Worm (Caenorhabditis elegans) whole organism, mixed stage, embryonic: ENCODE results near the gene F17H10.1.

Source experiments
- blmp-1 ChIP-seq: fragments of 150-350 bp; optimal IDR thresholded peaks from 2 replicates; lab custom pipeline; 2014; ENCODE audit warnings: missing biosample characterization, missing genetic modification characterization
- ceh-39 ChIP-seq: fragments of 150-350 bp; optimal IDR thresholded peaks from 2 replicates; lab custom pipeline; 2014; ENCODE audit warnings: missing biosample characterization, missing genetic modification characterization
- ceh-43 ChIP-seq: fragments of 200-800 bp; sonication (Bioruptor generic); optimal IDR thresholded peaks from 2 replicates; lab custom pipeline; 2018; ENCODE audit warnings: mild to moderate bottlenecking, missing genetic modification characterization, moderate library complexity, missing compliant biosample characterization
- ceh-83 ChIP-seq: fragments of 200-800 bp; sonication (Bioruptor generic); optimal IDR thresholded peaks from 2 replicates; lab custom pipeline; 2018; ENCODE audit warnings: mild to moderate bottlenecking, missing genetic modification characterization, missing compliant biosample characterization
- ces-1 ChIP-seq: fragments of 150-350 bp; optimal IDR thresholded peaks from 2 replicates; lab custom pipeline; 2014; ENCODE audit warnings: missing biosample characterization, missing genetic modification reagents, missing genetic modification characterization
- cnd-1 ChIP-seq: fragments of 200-800 bp; sonication (Bioruptor generic); optimal IDR thresholded peaks from 2 replicates; lab custom pipeline; 2018; ENCODE audit warnings: mild to moderate bottlenecking, missing genetic modification characterization, missing compliant biosample characterization
- drap-1 ChIP-seq: fragments of 200-800 bp; sonication (Bioruptor generic); optimal IDR thresholded peaks from 3 replicates; lab custom pipeline; 2018; ENCODE audit warnings: mild to moderate bottlenecking, missing genetic modification characterization, missing compliant biosample characterization
- elt-1 ChIP-seq: sonication (generic microtip); optimal IDR thresholded peaks from 2 replicates; lab custom pipeline; 2017; ENCODE audit warnings: missing genetic modification characterization, mild to moderate bottlenecking, missing compliant biosample characterization, antibody characterized with exemption, moderate library complexity, borderline replicate concordance; ENCODE audit not compliant: insufficient read depth
- elt-3 ChIP-seq: fragments of 150-350 bp; optimal IDR thresholded peaks from 2 replicates; lab custom pipeline; 2014; ENCODE audit warnings: missing biosample characterization, missing genetic modification characterization
- hlh-1 ChIP-seq: fragments of 150-350 bp; optimal IDR thresholded peaks from 2 replicates; lab custom pipeline; 2014; ENCODE audit warnings: missing biosample characterization, missing genetic modification reagents, missing genetic modification characterization
- lin-13 ChIP-seq: fragments of 150-350 bp; optimal IDR thresholded peaks from 2 replicates; lab custom pipeline; 2014; ENCODE audit warnings: missing biosample characterization, missing genetic modification characterization
- lin-32 ChIP-seq: fragments of 200-800 bp; sonication (Bioruptor generic); optimal IDR thresholded peaks from 2 replicates; lab custom pipeline; 2018; ENCODE audit warnings: mild to moderate bottlenecking, missing genetic modification characterization, missing compliant biosample characterization
- mab-5 ChIP-seq: fragments of 150-350 bp; optimal IDR thresholded peaks from 2 replicates; lab custom pipeline; 2014; ENCODE audit warnings: missing biosample characterization, missing genetic modification characterization
- mep-1 ChIP-seq: fragments of 150-350 bp; optimal IDR thresholded peaks from 2 replicates; lab custom pipeline; 2017; ENCODE audit warnings: missing biosample characterization, missing genetic modification reagents, missing genetic modification characterization, inconsistent platforms
- mls-2 ChIP-seq: sonication (generic microtip); optimal IDR thresholded peaks from 2 replicates; lab custom pipeline; 2016; ENCODE audit warnings: mild to moderate bottlenecking, missing genetic modification characterization, moderate library complexity, missing compliant biosample characterization
- nhr-2 ChIP-seq: fragments of 150-350 bp; optimal IDR thresholded peaks from 2 replicates; lab custom pipeline; 2014; ENCODE audit warnings: missing biosample characterization, missing genetic modification characterization
- nhr-237 ChIP-seq: fragments of 150-350 bp; optimal IDR thresholded peaks from 2 replicates; lab custom pipeline; 2014; ENCODE audit warnings: missing biosample characterization, missing genetic modification characterization
- sem-2 ChIP-seq: fragments of 200-800 bp; sonication (Bioruptor generic); optimal IDR thresholded peaks from 2 replicates; lab custom pipeline; 2018; ENCODE audit warnings: mild to moderate bottlenecking, missing genetic modification characterization, missing compliant biosample characterization
- sptf-1 ChIP-seq: sonication (generic microtip); optimal IDR thresholded peaks from 2 replicates; lab custom pipeline; 2017; ENCODE audit warnings: mild to moderate bottlenecking, missing genetic modification characterization, moderate library complexity, missing compliant biosample characterization
- tbx-8 ChIP-seq: fragments of 200-800 bp; sonication (Bioruptor generic); optimal IDR thresholded peaks from 2 replicates; lab custom pipeline; 2018; ENCODE audit warnings: mild to moderate bottlenecking, missing genetic modification characterization, moderate library complexity, missing compliant biosample characterization
- unc-39 ChIP-seq: fragments of 150-350 bp; optimal IDR thresholded peaks from 2 replicates; lab custom pipeline; 2014; ENCODE audit warnings: missing biosample characterization, missing genetic modification characterization
- unc-62 ChIP-seq: fragments of 150-350 bp; optimal IDR thresholded peaks from 2 replicates; lab custom pipeline; 2014; ENCODE audit warnings: missing biosample characterization, missing genetic modification reagents, missing genetic modification characterization
- zip-8 ChIP-seq: fragments of 150-350 bp; optimal IDR thresholded peaks from 2 replicates; lab custom pipeline; 2014; ENCODE audit warnings: missing biosample characterization, missing genetic modification characterization
- ztf-11 ChIP-seq: fragments of 150-350 bp; optimal IDR thresholded peaks from 2 replicates; lab custom pipeline; 2014; ENCODE audit warnings: missing biosample characterization, missing genetic modification characterization

The F17H10.1 gene

DNA sequence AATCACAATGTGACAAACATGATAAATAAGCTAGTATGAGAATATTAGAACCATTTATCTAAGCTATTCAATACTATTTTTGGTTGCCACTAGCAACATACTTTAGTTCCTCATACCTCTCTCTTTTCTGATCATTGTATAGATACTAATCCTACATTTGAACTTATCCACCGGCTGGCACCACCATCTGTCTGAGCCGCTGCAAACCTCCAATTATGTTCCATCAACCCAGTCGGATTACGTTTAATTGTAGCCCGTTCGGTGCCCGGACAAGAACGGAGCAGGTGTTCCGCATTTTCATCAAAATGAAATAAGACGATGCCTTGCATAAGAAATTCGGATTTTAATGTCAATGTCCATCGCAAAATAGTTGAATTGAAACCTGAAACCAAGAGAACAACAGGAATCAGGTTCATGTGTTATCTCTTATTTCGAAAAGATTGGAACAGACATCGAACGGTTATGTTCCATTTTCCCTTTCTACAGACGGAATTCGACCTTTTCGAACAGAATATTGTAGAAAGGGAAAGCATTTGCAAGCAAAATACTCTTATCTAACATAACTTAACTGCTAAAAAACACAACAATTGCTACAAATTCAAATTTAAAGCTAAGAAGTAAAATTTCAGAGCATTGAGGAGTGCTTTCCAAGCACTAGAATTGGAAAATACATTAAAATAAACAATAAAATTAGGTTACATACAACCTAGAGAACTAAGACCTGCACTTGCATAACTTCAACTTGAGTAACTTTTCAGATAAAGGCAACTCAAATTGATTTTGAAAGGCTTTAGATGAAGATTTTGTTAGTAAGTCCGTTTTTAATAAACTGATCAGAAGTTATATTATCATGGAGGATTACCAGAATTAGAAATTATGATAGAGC lies 41.2 kb downstream of the F17H10.1 start:
- TF ChIP-seq elt-3: no peak
- TF ChIP-seq lin-32 (GFP tag; lab: Kevin White, UChicago): peak; percentile 95
- no peak for TF ChIP-seq unc-39 (tag; lab: Kevin White, UChicago)
- peak; percentile 72 for TF ChIP-seq sptf-1 (tag; lab: Kevin White, UChicago)
- peak; percentile 47 for TF ChIP-seq ceh-43 (GFP tag; lab: Kevin White, UChicago)
- peak; percentile 64 for TF ChIP-seq ces-1 (GFP tag; lab: Kevin White, UChicago)
- peak; percentile 79 for TF ChIP-seq blmp-1
- no peak for TF ChIP-seq hlh-1 (tag; lab: Kevin White, UChicago)
- no peak for TF ChIP-seq tbx-8 (GFP tag; lab: Kevin White, UChicago)
- no peak for TF ChIP-seq lin-13 (tag; lab: Kevin White, UChicago)
- no peak for TF ChIP-seq elt-1 (tag; lab: Kevin White, UChicago)
- TF ChIP-seq drap-1 (GFP tag; lab: Kevin White, UChicago): no peak
- peak; percentile 97 for TF ChIP-seq cnd-1 (tag; lab: Kevin White, UChicago)
- TF ChIP-seq nhr-2: peak; percentile 97
- peak; percentile 31 for TF ChIP-seq mls-2 (tag; lab: Kevin White, UChicago)
- no peak for TF ChIP-seq ceh-39
- TF ChIP-seq ztf-11: peak; percentile 71
- TF ChIP-seq unc-62: no peak

DNA sequence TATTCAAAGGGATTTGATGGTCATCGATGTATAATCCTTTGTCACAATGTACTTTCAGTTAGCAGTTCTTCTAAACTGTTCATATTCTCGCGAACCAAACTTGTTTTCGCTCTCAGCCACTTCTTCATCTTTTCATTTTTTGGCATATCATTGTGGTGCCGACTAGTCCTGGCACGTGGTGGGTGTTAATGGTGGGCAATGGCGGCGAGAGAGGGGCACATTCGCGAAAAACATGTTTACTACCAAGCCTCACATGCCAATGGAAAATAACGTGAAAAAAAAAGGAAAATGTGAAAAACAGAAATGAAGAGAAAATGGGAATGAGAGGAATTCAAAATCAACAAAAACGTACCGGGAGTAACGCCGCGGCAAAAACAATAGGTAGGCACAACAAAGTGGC lies 42.1 kb downstream of the F17H10.1 start:
- no peak for TF ChIP-seq nhr-237
- TF ChIP-seq cnd-1 (tag; lab: Kevin White, UChicago): no peak
- no peak for TF ChIP-seq sptf-1 (tag; lab: Kevin White, UChicago)
- TF ChIP-seq ces-1 (GFP tag; lab: Kevin White, UChicago): no peak
- TF ChIP-seq drap-1 (GFP tag; lab: Kevin White, UChicago): no peak

DNA sequence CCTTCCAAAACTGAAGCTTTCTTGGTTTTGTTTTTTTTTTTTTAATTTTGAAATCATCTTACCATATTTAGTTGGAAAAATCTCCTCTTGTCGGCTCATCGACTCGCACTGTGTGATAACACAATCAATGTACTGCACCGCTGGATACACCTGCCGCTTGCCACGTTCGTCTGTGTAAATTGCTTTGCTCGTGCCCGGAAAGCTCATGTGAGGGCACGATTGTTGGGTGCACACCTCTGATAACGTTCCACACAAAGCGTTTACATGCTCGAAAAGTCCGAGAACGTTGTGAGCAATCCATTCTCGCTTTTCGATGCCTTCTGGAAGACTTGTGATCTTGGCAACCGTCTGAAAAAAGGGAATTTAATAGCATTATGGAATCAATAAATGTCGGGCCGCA lies 49.5 kb downstream of the F17H10.1 start:
- no peak for TF ChIP-seq ztf-11
- TF ChIP-seq zip-8 (tag; lab: Kevin White, UChicago): no peak
- TF ChIP-seq lin-13 (tag; lab: Kevin White, UChicago): no peak
- no peak for TF ChIP-seq nhr-237
- peak; percentile 28 for TF ChIP-seq ces-1 (GFP tag; lab: Kevin White, UChicago)

DNA sequence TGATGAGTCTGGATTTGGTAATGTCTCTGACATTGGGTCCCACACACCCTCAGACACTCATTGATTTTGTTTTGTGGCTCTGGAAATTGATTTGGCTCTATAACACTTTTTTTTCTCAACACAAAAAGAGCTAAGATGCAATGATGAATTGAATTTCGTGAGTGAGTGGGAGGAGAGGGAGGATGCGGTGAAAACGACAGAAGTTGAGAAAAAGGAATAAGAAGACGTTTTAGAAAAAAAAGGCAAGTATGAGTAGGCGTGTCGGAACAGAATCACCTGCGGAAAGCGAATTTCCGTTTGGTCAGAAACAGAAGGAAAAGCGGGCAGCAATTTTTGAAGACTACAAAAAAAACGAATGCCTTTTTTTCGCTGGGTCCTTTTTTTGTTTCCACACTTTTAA lies 50.7 kb downstream of the F17H10.1 start:
- no peak for TF ChIP-seq elt-1 (tag; lab: Kevin White, UChicago)
- no peak for TF ChIP-seq mab-5 (tag; lab: Kevin White, UChicago)
- TF ChIP-seq unc-39 (tag; lab: Kevin White, UChicago): no peak
- TF ChIP-seq sem-2 (GFP tag; lab: Kevin White, UChicago): no peak
- TF ChIP-seq ces-1 (GFP tag; lab: Kevin White, UChicago): peak; percentile 11

DNA sequence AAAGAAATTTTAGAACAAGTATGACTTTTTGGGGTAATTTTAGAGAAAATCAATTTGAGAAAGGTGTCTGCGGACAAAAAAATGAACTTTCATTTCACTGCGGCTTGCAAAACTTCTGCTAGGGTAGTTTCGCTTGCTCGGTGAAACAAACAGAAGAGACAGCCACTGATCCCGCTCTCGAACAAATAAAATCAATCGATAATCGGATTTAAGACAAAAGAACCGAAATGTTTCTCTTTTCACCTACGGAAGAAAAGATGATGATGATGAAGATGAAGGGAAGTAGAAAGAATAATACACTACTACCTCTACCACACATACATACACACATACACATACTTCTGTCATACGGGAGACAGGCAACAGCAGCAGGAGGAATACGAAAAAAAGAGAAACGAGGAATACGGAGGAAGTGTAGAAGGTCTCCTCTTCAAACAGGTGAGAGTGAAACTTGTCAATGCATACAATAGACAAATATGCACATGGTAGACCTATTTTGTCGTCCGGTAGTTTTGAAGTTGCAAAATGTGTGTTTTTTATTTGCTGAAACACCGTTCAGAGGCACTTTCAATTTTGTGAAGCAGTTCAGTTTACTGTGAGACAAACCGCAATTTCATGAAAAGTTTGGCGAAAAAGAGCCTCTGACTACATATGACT lies 52.2 kb downstream of the F17H10.1 start:
- TF ChIP-seq mep-1 (tag; lab: Kevin White, UChicago): no peak
- TF ChIP-seq mls-2 (tag; lab: Kevin White, UChicago): no peak
- no peak for TF ChIP-seq sem-2 (GFP tag; lab: Kevin White, UChicago)
- TF ChIP-seq ceh-83: no peak
